Worm (Caenorhabditis elegans) whole organism, L4/young adult: Measurements from ENCODE around the gene T26C5.5.

Source experiments
- W03F9.2 ChIP-seq: fragments of 150-350 bp; optimal IDR thresholded peaks from 2 replicates; lab custom pipeline; 2014; ENCODE audit warnings: missing biosample characterization, missing genetic modification characterization
- dao-5 ChIP-seq: sonication (generic microtip); optimal IDR thresholded peaks from 2 replicates; lab custom pipeline; 2016; ENCODE audit warnings: missing genotype, missing genetic modification characterization, moderate library complexity, missing compliant biosample characterization
- him-1 ChIP-seq: sonication (generic microtip); optimal IDR thresholded peaks from 2 replicates; lab custom pipeline; 2016; ENCODE audit warnings: missing genotype, missing genetic modification reagents, missing genetic modification characterization, missing compliant biosample characterization

The T26C5.5 gene

DNA sequence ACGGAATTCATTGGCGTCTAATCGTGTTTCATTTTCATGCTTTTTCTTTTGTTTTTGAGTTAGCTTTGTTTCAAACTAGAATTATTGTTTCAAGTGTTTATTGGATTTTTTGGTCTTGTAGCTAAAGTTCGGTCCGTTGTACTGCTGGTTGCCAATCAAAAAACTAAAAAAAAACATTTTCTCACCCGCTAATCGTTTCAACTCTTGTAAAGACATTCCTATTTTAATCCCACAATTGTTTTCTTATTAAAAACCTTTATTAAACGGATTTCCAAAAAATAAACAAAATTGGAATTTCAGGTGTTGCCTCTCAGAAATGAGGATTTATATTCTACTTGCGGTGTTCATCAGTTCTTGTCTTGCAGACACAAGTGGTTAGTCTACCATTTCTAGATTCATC lies 13.6 kb downstream of the T26C5.5 start, which contains the start of gene T26C5.2:
TSS of gene T26C5.2 (plus strand) at position 301 of the 400 bp plus-strand sequence.
- TF ChIP-seq dao-5 (tag; lab: Kevin White, UChicago), result no peak
- TF ChIP-seq W03F9.2 (tag; lab: Kevin White, UChicago), result no peak
- TF ChIP-seq him-1, result no peak

DNA sequence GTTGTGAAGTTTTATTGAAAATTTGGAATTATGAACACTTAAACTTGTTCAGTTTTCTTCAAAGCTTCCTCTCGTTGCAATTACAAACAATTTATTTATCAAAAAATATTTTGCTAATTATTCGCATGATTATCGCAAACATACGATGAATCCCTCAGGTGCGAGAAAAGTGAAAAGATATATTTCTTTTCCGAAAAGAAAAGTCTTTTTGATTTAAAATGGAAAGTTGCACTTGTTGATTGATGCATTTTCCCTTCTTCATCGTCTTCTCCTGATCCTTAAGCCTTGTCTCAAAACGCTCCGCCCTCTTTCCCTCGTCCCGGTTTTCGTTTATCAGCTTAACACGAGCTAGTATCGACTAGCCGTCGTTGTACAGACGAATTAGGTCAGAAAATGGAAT lies 14.1 kb downstream of the T26C5.5 start:
- TF ChIP-seq dao-5 (tag; lab: Kevin White, UChicago), result no peak
- TF ChIP-seq him-1, result no peak
- no peak for TF ChIP-seq W03F9.2 (tag; lab: Kevin White, UChicago)

DNA sequence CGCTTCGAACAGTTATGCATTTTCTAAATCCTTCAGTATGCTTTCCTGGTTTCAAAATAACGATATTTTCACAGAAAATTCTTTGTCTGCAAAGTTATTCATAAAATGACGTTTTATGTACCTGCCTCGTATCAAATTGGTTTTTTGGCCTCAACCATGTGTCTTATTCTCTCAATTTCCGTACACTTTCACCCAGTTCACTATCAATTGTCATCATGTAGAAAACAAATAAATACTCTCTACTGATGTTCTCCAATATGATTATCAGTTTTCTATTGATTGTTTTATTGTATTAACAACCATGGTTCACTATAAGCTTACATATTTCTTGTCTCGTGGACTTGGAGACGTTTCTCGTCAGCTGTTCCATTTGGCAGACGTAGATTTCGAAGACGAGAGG lies 15.3 kb downstream of the T26C5.5 start, which contains the start of gene gst-13:
TSS of gene gst-13 (plus strand) at position 218 of the 400 bp plus-strand sequence.
- TF ChIP-seq him-1, result no peak
- no peak for TF ChIP-seq dao-5 (tag; lab: Kevin White, UChicago)
- no peak for TF ChIP-seq W03F9.2 (tag; lab: Kevin White, UChicago)

DNA sequence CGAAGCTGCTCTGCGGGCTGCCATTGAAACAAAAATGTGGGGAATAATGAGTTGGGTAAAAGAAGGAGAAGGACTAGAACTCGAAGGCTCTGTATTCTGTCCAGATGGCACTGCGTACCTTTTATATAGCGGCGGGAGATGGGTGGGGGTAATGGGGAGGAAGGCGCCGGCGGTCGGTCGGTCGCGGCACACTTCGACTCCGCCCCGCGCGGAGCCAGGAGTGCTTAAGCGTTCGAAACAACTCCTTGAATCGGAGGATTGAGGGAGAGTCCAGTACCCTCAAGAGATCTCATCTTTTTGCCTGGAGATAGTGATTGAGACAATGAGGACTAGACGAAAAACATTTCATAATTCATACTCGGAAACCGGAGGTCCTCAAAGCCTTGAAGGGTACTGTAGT lies 19.4 kb downstream of the T26C5.5 start, which contains the start of gene abu-14:
TSS of gene abu-14 (minus strand) at position 81 of the 400 bp plus-strand sequence.
- TF ChIP-seq him-1 (no peak), W03F9.2 (tag; lab: Kevin White, UChicago) (no peak), dao-5 (tag; lab: Kevin White, UChicago) (no peak)

DNA sequence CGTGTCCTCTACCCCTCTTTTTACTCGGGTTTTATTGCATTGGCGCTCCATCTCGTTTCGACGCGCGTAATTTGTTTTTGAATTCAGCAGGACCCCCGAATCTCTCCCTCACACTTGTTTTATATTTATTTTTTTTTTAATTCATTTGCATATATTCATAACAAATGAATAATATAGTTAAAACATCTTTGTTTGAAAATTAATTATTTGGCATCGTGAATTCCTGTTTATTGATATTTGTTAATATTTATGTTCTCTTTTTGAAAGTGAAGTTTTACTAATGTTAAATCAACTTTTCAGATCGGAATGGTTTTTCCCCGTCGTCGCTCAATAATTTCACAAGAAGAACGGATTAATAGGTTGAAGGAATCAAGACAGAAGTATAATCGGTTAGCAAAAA lies 23.6 kb downstream of the T26C5.5 start, which contains the start of gene ZK1067.3:
TSS of gene ZK1067.3 (plus strand) at position 301 of the 400 bp plus-strand sequence.
- TF ChIP-seq W03F9.2 (tag; lab: Kevin White, UChicago) (no peak), dao-5 (tag; lab: Kevin White, UChicago) (no peak), him-1 (no peak)

DNA sequence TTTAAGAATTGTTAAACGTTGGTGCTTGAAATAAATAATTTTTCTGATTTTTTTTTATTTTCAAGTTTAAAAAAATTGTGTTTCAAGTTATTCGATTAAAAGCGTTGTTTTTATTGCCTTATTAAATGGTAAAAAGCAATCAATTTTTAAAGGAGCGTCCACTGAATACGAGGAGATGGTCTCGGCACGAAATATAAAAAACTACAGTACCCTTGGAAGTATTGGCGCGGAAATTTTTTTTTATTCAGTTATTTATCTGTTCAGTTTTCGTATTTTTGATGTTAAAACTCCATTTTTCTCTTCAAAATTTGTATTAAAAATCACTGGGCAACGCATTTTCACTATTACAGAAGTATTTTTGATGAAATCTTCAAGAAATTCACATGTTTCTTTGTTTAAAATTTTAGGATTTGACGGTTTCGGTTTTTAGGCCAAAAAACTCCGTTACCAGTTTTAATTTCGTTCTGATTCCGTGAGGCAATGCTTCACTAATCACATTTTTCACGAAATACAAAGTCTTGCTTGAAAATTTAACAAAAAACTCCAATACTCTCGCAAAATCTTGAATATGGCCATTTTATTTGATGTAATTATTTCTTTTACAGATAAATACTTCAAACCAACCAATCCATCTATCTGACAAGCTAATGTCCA lies 33.4 kb downstream of the T26C5.5 start, which contains the start of gene znfx-1:
TSS of gene znfx-1 (plus strand) at position 604 of the 654 bp plus-strand sequence.
- TF ChIP-seq him-1, result no peak
- TF ChIP-seq W03F9.2 (tag; lab: Kevin White, UChicago), result peak; percentile 46
- no peak for TF ChIP-seq dao-5 (tag; lab: Kevin White, UChicago)

DNA sequence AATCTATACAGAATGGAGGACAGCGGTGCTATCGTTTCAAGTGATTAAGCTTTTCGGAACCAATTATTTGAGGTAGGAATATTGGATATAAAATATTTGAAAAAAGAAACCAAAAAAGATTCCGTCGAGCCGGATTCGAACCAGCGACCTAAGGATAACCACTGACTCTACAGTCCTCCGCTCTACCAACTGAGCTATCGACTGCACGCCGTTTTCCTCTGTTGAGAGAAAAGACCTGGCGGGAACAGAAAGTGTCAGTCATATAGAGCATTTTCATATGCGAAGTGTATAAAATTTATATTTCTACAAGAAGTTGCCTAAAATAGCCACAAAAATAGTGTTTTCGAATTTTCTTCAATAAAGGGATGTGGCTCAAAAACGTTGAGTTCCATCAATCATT lies 34.9 kb downstream of the T26C5.5 start:
- no peak for TF ChIP-seq W03F9.2 (tag; lab: Kevin White, UChicago)
- TF ChIP-seq dao-5 (tag; lab: Kevin White, UChicago), result no peak
- TF ChIP-seq him-1, result no peak

DNA sequence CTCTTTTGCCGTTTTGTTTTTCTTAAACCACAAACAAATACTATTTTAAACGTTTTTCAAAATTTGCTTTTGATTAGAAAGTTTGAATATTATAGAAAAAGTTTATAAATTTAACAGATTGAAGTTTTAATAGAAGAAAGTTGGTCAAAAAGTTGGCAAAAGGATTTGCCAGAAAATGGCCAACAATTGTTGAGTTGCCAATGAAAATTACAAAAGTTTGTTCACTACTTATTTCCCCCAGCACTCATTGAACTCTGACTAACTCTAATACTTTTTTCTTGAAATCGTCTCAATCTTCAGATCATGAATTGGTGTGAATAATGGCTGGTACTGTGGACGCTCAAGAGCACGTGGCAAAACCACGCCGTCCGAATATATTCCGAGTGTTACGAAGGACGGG lies 36.5 kb downstream of the T26C5.5 start, which contains the start of gene ZK1067.4:
TSS of gene ZK1067.4 (plus strand) at position 301 of the 400 bp plus-strand sequence.
- no peak for TF ChIP-seq dao-5 (tag; lab: Kevin White, UChicago)
- no peak for TF ChIP-seq W03F9.2 (tag; lab: Kevin White, UChicago)
- no peak for TF ChIP-seq him-1

DNA sequence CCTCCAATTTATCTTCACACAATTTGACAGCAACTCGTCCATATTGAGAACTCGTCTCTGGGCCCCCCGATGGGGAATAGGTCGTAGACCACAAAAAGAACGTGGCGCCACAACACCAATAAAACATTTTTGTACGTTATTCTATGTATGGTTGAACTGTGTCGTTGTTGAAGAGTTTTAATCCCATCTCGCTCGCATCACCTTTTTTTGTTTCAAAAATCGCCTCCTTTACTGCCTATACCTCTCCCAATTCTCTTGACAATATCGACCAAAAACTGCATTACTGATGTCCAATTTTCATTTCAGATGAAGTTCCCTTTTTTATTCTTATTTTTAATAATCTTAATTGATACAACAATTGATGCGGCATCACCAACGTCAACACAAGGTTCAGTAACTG lies 49.3 kb downstream of the T26C5.5 start, which contains the start of gene let-23:
TSS of gene let-23 (plus strand) at position 301 of the 400 bp plus-strand sequence.
- TF ChIP-seq dao-5 (tag; lab: Kevin White, UChicago) (no peak), W03F9.2 (tag; lab: Kevin White, UChicago) (no peak), him-1 (no peak)

DNA sequence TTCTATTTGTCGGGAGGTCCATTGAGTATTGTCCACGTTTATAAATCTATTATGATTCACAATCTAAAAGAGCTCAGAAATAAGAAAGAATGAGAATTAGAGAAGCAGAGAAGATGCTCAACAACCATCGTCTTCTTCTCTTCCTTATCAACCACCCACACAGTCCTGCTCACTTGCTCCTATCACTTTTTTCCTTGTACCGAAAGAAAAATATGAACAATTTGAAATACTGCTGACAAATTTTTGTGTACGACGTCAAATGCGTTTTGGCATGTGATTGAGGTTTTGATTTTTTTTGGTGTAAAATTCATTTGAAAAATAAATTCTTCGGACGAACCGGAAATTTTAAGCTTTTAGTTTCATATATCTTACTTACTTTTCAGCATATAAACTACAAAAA lies 50.2 kb downstream of the T26C5.5 start:
- TF ChIP-seq W03F9.2 (tag; lab: Kevin White, UChicago) (peak; percentile 44), him-1 (no peak)
